Worm (Caenorhabditis elegans) whole organism, mixed stage, embryonic: Measurements from ENCODE around the gene nlp-31.

Source experiments
- M03D4.4 ChIP-seq: sonication (generic microtip); optimal IDR thresholded peaks from 2 replicates; lab custom pipeline; 2017; ENCODE audit warnings: mild to moderate bottlenecking, missing genetic modification characterization, missing compliant biosample characterization
- bed-3 ChIP-seq: fragments of 200-800 bp; sonication (Bioruptor generic); optimal IDR thresholded peaks from 3 replicates; lab custom pipeline; 2018; ENCODE audit warnings: mild to moderate bottlenecking, missing genetic modification characterization, moderate library complexity, missing compliant biosample characterization
- blmp-1 ChIP-seq: fragments of 150-350 bp; optimal IDR thresholded peaks from 2 replicates; lab custom pipeline; 2014; ENCODE audit warnings: missing biosample characterization, missing genetic modification characterization
- ceh-39 ChIP-seq: fragments of 150-350 bp; optimal IDR thresholded peaks from 2 replicates; lab custom pipeline; 2014; ENCODE audit warnings: missing biosample characterization, missing genetic modification characterization
- ceh-43 ChIP-seq: fragments of 200-800 bp; sonication (Bioruptor generic); optimal IDR thresholded peaks from 2 replicates; lab custom pipeline; 2018; ENCODE audit warnings: mild to moderate bottlenecking, missing genetic modification characterization, moderate library complexity, missing compliant biosample characterization
- ceh-83 ChIP-seq: fragments of 200-800 bp; sonication (Bioruptor generic); optimal IDR thresholded peaks from 2 replicates; lab custom pipeline; 2018; ENCODE audit warnings: mild to moderate bottlenecking, missing genetic modification characterization, missing compliant biosample characterization
- ces-1 ChIP-seq: fragments of 150-350 bp; optimal IDR thresholded peaks from 2 replicates; lab custom pipeline; 2014; ENCODE audit warnings: missing biosample characterization, missing genetic modification reagents, missing genetic modification characterization
- cnd-1 ChIP-seq: fragments of 200-800 bp; sonication (Bioruptor generic); optimal IDR thresholded peaks from 2 replicates; lab custom pipeline; 2018; ENCODE audit warnings: mild to moderate bottlenecking, missing genetic modification characterization, missing compliant biosample characterization
- drap-1 ChIP-seq: fragments of 200-800 bp; sonication (Bioruptor generic); optimal IDR thresholded peaks from 3 replicates; lab custom pipeline; 2018; ENCODE audit warnings: mild to moderate bottlenecking, missing genetic modification characterization, missing compliant biosample characterization
- elt-1 ChIP-seq: sonication (generic microtip); optimal IDR thresholded peaks from 2 replicates; lab custom pipeline; 2017; ENCODE audit warnings: missing genetic modification characterization, mild to moderate bottlenecking, missing compliant biosample characterization, antibody characterized with exemption, moderate library complexity, borderline replicate concordance; ENCODE audit not compliant: insufficient read depth
- elt-3 ChIP-seq: fragments of 150-350 bp; optimal IDR thresholded peaks from 2 replicates; lab custom pipeline; 2014; ENCODE audit warnings: missing biosample characterization, missing genetic modification characterization
- flh-1 ChIP-seq: fragments of 200-800 bp; sonication (Bioruptor generic); optimal IDR thresholded peaks from 2 replicates; lab custom pipeline; 2018; ENCODE audit warnings: mild to moderate bottlenecking, missing genetic modification characterization, moderate library complexity, missing compliant biosample characterization
- ham-2 ChIP-seq: fragments of 200-800 bp; sonication (Bioruptor generic); optimal IDR thresholded peaks from 2 replicates; lab custom pipeline; 2018; ENCODE audit warnings: mild to moderate bottlenecking, missing genetic modification characterization, missing compliant biosample characterization
- hlh-1 ChIP-seq: fragments of 150-350 bp; optimal IDR thresholded peaks from 2 replicates; lab custom pipeline; 2014; ENCODE audit warnings: missing biosample characterization, missing genetic modification reagents, missing genetic modification characterization
- lin-13 ChIP-seq: fragments of 150-350 bp; optimal IDR thresholded peaks from 2 replicates; lab custom pipeline; 2014; ENCODE audit warnings: missing biosample characterization, missing genetic modification characterization
- lin-32 ChIP-seq: fragments of 200-800 bp; sonication (Bioruptor generic); optimal IDR thresholded peaks from 2 replicates; lab custom pipeline; 2018; ENCODE audit warnings: mild to moderate bottlenecking, missing genetic modification characterization, missing compliant biosample characterization
- mab-5 ChIP-seq: fragments of 150-350 bp; optimal IDR thresholded peaks from 2 replicates; lab custom pipeline; 2014; ENCODE audit warnings: missing biosample characterization, missing genetic modification characterization
- mep-1 ChIP-seq: fragments of 150-350 bp; optimal IDR thresholded peaks from 2 replicates; lab custom pipeline; 2017; ENCODE audit warnings: missing biosample characterization, missing genetic modification reagents, missing genetic modification characterization, inconsistent platforms
- mls-2 ChIP-seq: sonication (generic microtip); optimal IDR thresholded peaks from 2 replicates; lab custom pipeline; 2016; ENCODE audit warnings: mild to moderate bottlenecking, missing genetic modification characterization, moderate library complexity, missing compliant biosample characterization
- nhr-12 ChIP-seq: fragments of 150-350 bp; optimal IDR thresholded peaks from 2 replicates; lab custom pipeline; 2014; ENCODE audit warnings: missing biosample characterization, missing genetic modification characterization
- nhr-2 ChIP-seq: fragments of 150-350 bp; optimal IDR thresholded peaks from 2 replicates; lab custom pipeline; 2014; ENCODE audit warnings: missing biosample characterization, missing genetic modification characterization
- nhr-237 ChIP-seq: fragments of 150-350 bp; optimal IDR thresholded peaks from 2 replicates; lab custom pipeline; 2014; ENCODE audit warnings: missing biosample characterization, missing genetic modification characterization
- nhr-28 ChIP-seq: fragments of 150-350 bp; optimal IDR thresholded peaks from 2 replicates; lab custom pipeline; 2014; ENCODE audit warnings: missing biosample characterization, missing genetic modification characterization
- pha-4 ChIP-seq: fragments of 150-350 bp; optimal IDR thresholded peaks from 2 replicates; lab custom pipeline; 2018; ENCODE audit warnings: missing biosample characterization, missing genetic modification reagents, missing genetic modification characterization
- sem-2 ChIP-seq: fragments of 200-800 bp; sonication (Bioruptor generic); optimal IDR thresholded peaks from 2 replicates; lab custom pipeline; 2018; ENCODE audit warnings: mild to moderate bottlenecking, missing genetic modification characterization, missing compliant biosample characterization
- snpc-4 ChIP-seq: fragments of 150-350 bp; optimal IDR thresholded peaks from 2 replicates; lab custom pipeline; 2014; ENCODE audit warnings: missing biosample characterization, missing genetic modification characterization
- sptf-1 ChIP-seq: sonication (generic microtip); optimal IDR thresholded peaks from 2 replicates; lab custom pipeline; 2017; ENCODE audit warnings: mild to moderate bottlenecking, missing genetic modification characterization, moderate library complexity, missing compliant biosample characterization
- tbx-8 ChIP-seq: fragments of 200-800 bp; sonication (Bioruptor generic); optimal IDR thresholded peaks from 2 replicates; lab custom pipeline; 2018; ENCODE audit warnings: mild to moderate bottlenecking, missing genetic modification characterization, moderate library complexity, missing compliant biosample characterization
- unc-120 ChIP-seq: sonication (generic microtip); optimal IDR thresholded peaks from 2 replicates; lab custom pipeline; 2017; ENCODE audit warnings: missing genetic modification characterization, missing compliant biosample characterization; ENCODE audit not compliant: poor library complexity, severe bottlenecking
- unc-39 ChIP-seq: fragments of 150-350 bp; optimal IDR thresholded peaks from 2 replicates; lab custom pipeline; 2014; ENCODE audit warnings: missing biosample characterization, missing genetic modification characterization
- unc-62 ChIP-seq: fragments of 150-350 bp; optimal IDR thresholded peaks from 2 replicates; lab custom pipeline; 2014; ENCODE audit warnings: missing biosample characterization, missing genetic modification reagents, missing genetic modification characterization

Gene nlp-31

ce11 chrV:3941860-3942259, 38.0 kb upstream of the nlp-31 start, which contains the start of gene cyp-35B2:
Gene cyp-35B2, plus strand, starts transcription at chrV:3942160.
- TF ChIP-seq drap-1 (GFP tag; lab: Kevin White, UChicago) (no peak), mep-1 (tag; lab: Kevin White, UChicago) (no peak), blmp-1 (tag; lab: Kevin White, UChicago) (no peak), pha-4 (no peak), lin-13 (tag; lab: Kevin White, UChicago) (no peak), unc-62 (GFP tag; lab: Kevin White, UChicago) (no peak), ceh-83 (GFP tag; lab: Kevin White, UChicago) (no peak), nhr-28 (tag; lab: Kevin White, UChicago) (no peak), flh-1 (no peak), cnd-1 (tag; lab: Kevin White, UChicago) (no peak), unc-39 (no peak), ces-1 (GFP tag; lab: Kevin White, UChicago) (no peak), nhr-12 (tag; lab: Kevin White, UChicago) (no peak)

- TF ChIP-seq nhr-237 (no peak), flh-1 (no peak), nhr-2 (tag; lab: Kevin White, UChicago) (no peak), mep-1 (tag; lab: Kevin White, UChicago) (no peak), ces-1 (GFP tag; lab: Kevin White, UChicago) (no peak), ceh-83 (GFP tag; lab: Kevin White, UChicago) (no peak), M03D4.4 (no peak), pha-4 (no peak), cnd-1 (tag; lab: Kevin White, UChicago) (no peak), lin-32 (no peak), sem-2 (GFP tag; lab: Kevin White, UChicago) (no peak), blmp-1 (tag; lab: Kevin White, UChicago) (no peak), tbx-8 (GFP tag; lab: Kevin White, UChicago) (no peak), snpc-4 (tag; lab: Kevin White, UChicago) (no peak)
- TF ChIP-seq, all 35 proteins: peak for 0
Measured at ce11 chrV:3943364-3943763, 36.5 kb upstream of the nlp-31 start.

ce11 chrV:3945053-3945452, 34.8 kb upstream of the nlp-31 start, which contains the start of gene cyp-35B3:
Gene cyp-35B3, plus strand, starts transcription at chrV:3945353.
- TF ChIP-seq blmp-1 (tag; lab: Kevin White, UChicago) (no peak), hlh-1 (tag; lab: Kevin White, UChicago) (no peak), nhr-2 (tag; lab: Kevin White, UChicago) (no peak), nhr-28 (tag; lab: Kevin White, UChicago) (no peak), snpc-4 (tag; lab: Kevin White, UChicago) (no peak), mls-2 (tag; lab: Kevin White, UChicago) (no peak), drap-1 (GFP tag; lab: Kevin White, UChicago) (no peak), M03D4.4 (no peak), pha-4 (no peak), elt-1 (no peak), tbx-8 (GFP tag; lab: Kevin White, UChicago) (no peak), cnd-1 (tag; lab: Kevin White, UChicago) (no peak), nhr-12 (tag; lab: Kevin White, UChicago) (no peak), elt-3 (no peak), ces-1 (GFP tag; lab: Kevin White, UChicago) (no peak), ceh-83 (GFP tag; lab: Kevin White, UChicago) (no peak), sem-2 (GFP tag; lab: Kevin White, UChicago) (no peak), mab-5 (tag; lab: Kevin White, UChicago) (no peak)

- TF ChIP-seq ceh-43 (GFP tag; lab: Kevin White, UChicago): no peak
- TF ChIP-seq nhr-28 (tag; lab: Kevin White, UChicago): no peak
- TF ChIP-seq unc-120 (tag; lab: Kevin White, UChicago): no peak
- no peak for TF ChIP-seq ces-1 (GFP tag; lab: Kevin White, UChicago)
- no peak for TF ChIP-seq snpc-4 (tag; lab: Kevin White, UChicago)
- no peak for TF ChIP-seq nhr-12 (tag; lab: Kevin White, UChicago)
- TF ChIP-seq tbx-8 (GFP tag; lab: Kevin White, UChicago): no peak
- TF ChIP-seq flh-1: no peak
- TF ChIP-seq ceh-39 (tag; lab: Kevin White, UChicago): no peak
- no peak for TF ChIP-seq unc-62 (GFP tag; lab: Kevin White, UChicago)
- TF ChIP-seq bed-3 (GFP tag; lab: Kevin White, UChicago): no peak
- no peak for TF ChIP-seq ham-2 (GFP tag; lab: Kevin White, UChicago)
- TF ChIP-seq sem-2 (GFP tag; lab: Kevin White, UChicago): no peak
- no peak for TF ChIP-seq sptf-1
- TF ChIP-seq, all 35 proteins: peak for 0
Measured at ce11 chrV:3949723-3950122, 30.1 kb upstream of the nlp-31 start, which contains the start of gene dach-1. Gene dach-1, plus strand, starts transcription at chrV:3950023.
